Fruit fly (Drosophila melanogaster) ovary, adult (tissue): ENCODE data around the gene Nin.

Experiments used
- CG17801 ChIP-seq: fragments of 200-800 bp; optimal IDR thresholded peaks from 2 replicates; lab custom pipeline; 2019; ENCODE audit warnings: missing biosample characterization, mild to moderate bottlenecking, missing genetic modification characterization, moderate library complexity; ENCODE audit not compliant: partially characterized antibody

Nin gene

DNA sequence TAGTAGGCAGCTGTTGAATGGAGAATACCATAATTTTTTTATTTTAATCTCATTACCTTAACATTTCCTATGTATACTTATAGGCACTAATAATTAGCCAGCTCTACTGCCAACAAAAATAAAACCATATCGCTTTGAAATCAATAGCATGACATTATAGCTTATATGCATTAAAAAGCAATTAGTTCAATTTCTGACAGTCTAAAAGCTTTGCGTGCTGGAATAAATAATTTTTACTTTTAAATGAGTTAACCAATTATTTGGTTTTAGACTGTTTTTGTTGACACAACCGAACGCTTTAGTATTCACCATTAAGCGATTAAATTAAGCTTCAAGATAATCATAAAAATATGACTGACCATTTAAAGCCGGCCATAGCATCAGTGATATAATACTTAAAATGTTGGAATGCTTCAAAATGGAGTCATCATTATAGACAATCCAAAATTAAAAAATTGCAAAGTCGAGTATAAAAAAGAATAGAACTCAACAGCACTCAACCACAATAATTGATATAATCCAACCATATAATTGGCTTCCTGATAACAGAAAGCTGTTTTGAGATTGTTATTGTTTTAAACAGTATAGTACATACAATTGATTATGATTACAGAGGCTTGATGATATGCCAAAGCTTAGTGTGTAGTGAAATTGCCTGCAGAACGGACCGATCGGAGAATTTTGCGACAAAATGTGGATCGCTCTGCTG lies 14.9 kb downstream of the Nin start, which contains the start of gene Cyp4ac1:
TSS of gene Cyp4ac1 (plus strand) at position 659 of the 709 bp plus-strand sequence.
- TF ChIP-seq CG17801 (GFP tag; lab: Kevin White, UChicago): no peak

- TF ChIP-seq CG17801 (GFP tag; lab: Kevin White, UChicago): no peak
Measured at dm6 chr2L:5261223-5261984, 16.9 kb downstream of the Nin start.

- no peak for TF ChIP-seq CG17801 (GFP tag; lab: Kevin White, UChicago)
Measured at dm6 chr2L:5260267-5260666, 18.1 kb downstream of the Nin start.

- no peak for TF ChIP-seq CG17801 (GFP tag; lab: Kevin White, UChicago)
Measured at dm6 chr2L:5259076-5259843, 19.1 kb downstream of the Nin start.

- TF ChIP-seq CG17801 (GFP tag; lab: Kevin White, UChicago): no peak
Measured at dm6 chr2L:5256036-5256846, 22.1 kb downstream of the Nin start.

dm6 chr2L:5254105-5254711 lies 24.1 kb downstream of the Nin start:
- TF ChIP-seq CG17801 (GFP tag; lab: Kevin White, UChicago): no peak

DNA sequence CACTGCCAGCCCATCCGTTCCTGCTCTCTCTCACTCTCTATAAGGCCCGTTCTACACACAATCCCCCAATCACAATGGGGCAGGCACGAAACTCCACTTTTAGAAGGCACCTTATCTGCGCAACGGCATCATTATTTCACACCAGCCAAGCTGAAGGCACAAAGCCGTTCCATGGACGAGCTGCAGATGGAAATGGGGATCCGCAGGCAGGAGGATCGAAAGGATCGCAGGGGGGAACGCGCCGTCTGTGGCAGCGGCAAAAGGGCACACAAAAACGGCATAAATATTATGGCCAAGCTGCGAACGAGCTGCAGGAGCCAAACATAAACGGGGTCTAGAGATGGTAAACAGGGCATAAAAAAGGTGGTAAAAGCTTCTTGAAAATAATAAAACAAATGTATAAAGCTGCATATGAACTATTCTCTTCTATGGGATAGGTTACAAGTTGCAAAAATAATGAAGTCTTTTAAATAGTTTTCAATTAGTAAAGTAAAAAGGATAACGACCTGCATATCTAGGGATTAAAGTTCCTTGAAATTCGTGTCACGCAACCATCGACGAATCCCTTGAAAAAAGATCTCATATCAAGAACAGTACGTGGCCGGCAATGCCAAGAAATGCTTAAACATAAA lies 25.8 kb downstream of the Nin start:
- TF ChIP-seq CG17801 (GFP tag; lab: Kevin White, UChicago): no peak

DNA sequence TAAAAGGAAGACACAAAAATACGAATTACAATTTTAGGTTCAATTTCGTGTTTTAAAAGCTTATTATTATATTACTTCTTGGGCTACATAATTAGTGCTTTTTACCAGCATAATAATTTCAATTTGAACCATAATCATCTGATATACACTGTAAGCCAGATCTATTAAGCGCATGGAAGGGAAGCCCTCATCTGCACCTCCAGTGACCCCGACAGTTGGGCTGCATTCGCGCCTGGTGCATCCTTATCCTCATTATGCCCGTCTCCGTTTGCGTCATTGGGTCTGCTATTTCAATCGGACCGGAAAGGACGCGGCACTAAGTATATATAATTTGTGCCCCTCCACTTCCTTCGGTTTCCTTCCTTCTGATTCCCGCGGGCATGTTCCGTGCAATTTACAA lies 26.6 kb downstream of the Nin start:
- no peak for TF ChIP-seq CG17801 (GFP tag; lab: Kevin White, UChicago)

DNA sequence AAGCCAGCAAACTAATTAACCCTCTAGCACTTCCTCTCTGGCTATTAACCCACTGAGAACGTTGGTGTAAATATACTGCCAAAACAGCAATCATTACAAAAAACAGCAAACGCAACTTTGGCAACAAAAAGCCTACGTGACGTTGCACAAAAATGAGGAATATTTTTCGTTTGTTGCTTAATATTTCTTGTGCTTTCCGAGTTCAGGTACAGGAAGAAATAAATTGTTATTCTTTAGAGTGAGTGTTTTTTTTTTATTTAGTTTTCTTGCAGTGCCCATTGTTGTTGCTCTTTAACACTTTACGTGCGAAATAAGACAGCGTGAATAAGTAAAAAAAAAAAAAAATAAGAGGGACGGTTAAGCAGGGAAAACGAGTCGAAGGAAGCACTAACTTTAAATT lies 27.2 kb downstream of the Nin start:
- TF ChIP-seq CG17801 (GFP tag; lab: Kevin White, UChicago): no peak

DNA sequence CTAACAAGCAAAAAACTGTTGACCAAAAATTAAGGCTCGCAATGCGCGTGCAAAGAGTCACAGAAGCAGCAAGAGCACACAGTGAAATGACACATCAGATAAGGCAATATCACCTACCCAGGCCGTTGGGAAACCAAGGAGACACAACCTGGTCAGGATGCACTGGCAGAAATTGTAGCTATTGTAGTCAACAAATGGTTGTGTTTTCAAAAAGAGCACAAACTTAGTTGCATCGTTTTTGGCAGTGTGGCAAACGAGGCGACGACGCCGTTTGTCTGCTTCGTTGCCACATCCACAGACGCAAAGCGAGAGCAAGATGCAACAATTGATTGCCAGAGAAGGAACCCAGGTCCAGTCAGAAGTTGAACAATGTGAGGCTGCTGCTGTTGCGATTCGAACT lies 28.6 kb downstream of the Nin start:
- no peak for TF ChIP-seq CG17801 (GFP tag; lab: Kevin White, UChicago)

DNA sequence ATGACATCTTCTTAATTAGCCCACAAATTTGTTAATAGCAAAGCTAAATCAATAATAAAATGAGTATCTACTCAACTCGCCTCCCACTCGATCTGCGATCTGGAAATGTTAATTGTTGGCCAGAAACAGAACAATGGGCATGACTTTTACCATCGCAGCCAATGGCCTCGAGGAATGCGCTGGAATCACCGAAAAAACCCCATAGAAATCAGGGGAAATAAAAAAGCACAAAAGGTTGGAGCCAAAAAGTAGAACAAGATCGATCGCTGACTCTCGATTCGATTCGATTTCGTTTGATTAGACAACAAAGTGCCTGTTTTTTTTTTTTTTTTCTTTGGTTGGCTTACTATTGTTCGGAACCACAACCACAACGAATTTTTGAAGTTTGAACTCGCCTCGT lies 29.8 kb downstream of the Nin start:
- no peak for TF ChIP-seq CG17801 (GFP tag; lab: Kevin White, UChicago)

DNA sequence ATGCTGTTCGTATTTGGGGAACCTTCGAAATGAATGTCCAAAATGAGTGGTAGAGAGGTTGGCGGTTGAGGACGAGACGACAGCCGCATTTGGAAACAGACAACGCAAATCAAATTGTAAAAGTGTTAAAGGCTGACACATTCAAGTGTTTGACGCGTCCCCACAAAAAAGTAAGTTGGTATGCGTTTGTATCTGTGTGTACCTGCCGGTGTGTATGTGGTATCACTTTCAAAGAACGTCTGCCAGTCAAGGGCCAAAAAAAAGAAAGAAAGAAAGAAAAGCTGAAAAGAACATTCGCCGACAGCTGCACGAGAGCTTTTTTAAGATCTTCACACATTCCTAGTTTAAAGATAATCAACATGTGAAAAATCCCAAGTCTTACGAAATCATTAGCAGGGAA lies 30.5 kb downstream of the Nin start:
- TF ChIP-seq CG17801 (GFP tag; lab: Kevin White, UChicago): no peak

DNA sequence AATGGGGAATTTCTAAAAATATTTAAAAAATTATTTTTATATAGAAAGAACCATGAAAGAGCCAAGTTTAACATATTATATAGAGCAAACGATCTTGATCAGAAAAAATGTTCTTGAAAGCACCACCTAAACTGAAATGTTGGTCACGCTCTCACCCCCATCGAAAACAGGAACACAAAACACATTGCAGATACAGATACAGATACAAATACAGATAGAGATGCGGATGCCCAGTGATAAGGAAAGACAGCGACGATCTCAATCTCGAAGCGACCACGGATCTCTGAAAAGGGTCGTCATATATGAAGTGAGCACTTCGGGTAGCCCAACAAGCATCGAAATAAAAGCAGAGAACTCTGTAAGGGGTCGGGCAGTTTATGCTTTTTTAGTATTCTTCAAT lies 31.0 kb downstream of the Nin start:
- no peak for TF ChIP-seq CG17801 (GFP tag; lab: Kevin White, UChicago)
